Fruit fly (Drosophila melanogaster) whole organism, prepupa: ENCODE data around the gene Pph13.

Source experiments
- CG10669 ChIP-seq: fragments of 200-800 bp; sonication (Bioruptor generic); optimal IDR thresholded peaks from 3 replicates; lab custom pipeline; 2018; ENCODE audit warnings: missing biosample characterization, mild to moderate bottlenecking, missing genetic modification characterization, moderate library complexity
- CG6276 ChIP-seq: fragments of 200-800 bp; sonication (Bioruptor generic); optimal IDR thresholded peaks from 2 replicates; lab custom pipeline; 2017; ENCODE audit warnings: missing biosample characterization, mild to moderate bottlenecking, missing genetic modification characterization
- CG6854 ChIP-seq: fragments of 200-800 bp; sonication (Bioruptor generic); optimal IDR thresholded peaks from 2 replicates; lab custom pipeline; 2017; ENCODE audit warnings: missing biosample characterization, mild to moderate bottlenecking, missing genetic modification characterization
- CG8119 ChIP-seq: fragments of 200-800 bp; sonication (Bioruptor generic); IDR thresholded peaks from 3 replicates; pipeline ENCODE4 v1.3.6; 2022; ENCODE audit warnings: missing biosample characterization, missing genetic modification characterization
- Eip75B ChIP-seq: fragments of 200-800 bp; sonication (Bioruptor generic); optimal IDR thresholded peaks from 3 replicates; lab custom pipeline; 2016; ENCODE audit warnings: missing biosample characterization, missing genetic modification characterization
- Eip78C ChIP-seq: fragments of 200-800 bp; sonication (Bioruptor generic); peaks from one replicate; lab custom pipeline; 2016; ENCODE audit warnings: missing biosample characterization, missing genetic modification characterization
- Ets21C ChIP-seq: fragments of 200-800 bp; sonication (Bioruptor generic); optimal IDR thresholded peaks from 3 replicates; lab custom pipeline; 2016; ENCODE audit warnings: missing biosample characterization, missing genetic modification characterization
- Ets96B ChIP-seq: fragments of 200-800 bp; optimal IDR thresholded peaks from 2 replicates; lab custom pipeline; 2019; ENCODE audit warnings: missing biosample characterization, mild to moderate bottlenecking, missing genetic modification characterization, moderate library complexity
- Gug ChIP-seq: fragments of 200-800 bp; sonication (Bioruptor generic); IDR thresholded peaks from 2 replicates; pipeline ENCODE4 v1.3.6; 2022; ENCODE audit warnings: missing biosample characterization, missing genetic modification characterization
- Hr39 ChIP-seq: fragments of 200-800 bp; sonication (Bioruptor generic); optimal IDR thresholded peaks from 2 replicates; lab custom pipeline; 2016; ENCODE audit warnings: missing biosample characterization, missing genetic modification characterization
- Hr4 ChIP-seq: fragments of 200-800 bp; sonication (Bioruptor generic); optimal IDR thresholded peaks from 3 replicates; lab custom pipeline; 2016; ENCODE audit warnings: missing biosample characterization, missing genetic modification characterization
- OdsH ChIP-seq: fragments of 200-800 bp; sonication (Bioruptor generic); optimal IDR thresholded peaks from 3 replicates; lab custom pipeline; 2016; ENCODE audit warnings: missing biosample characterization, missing genetic modification characterization
- Sox102F ChIP-seq: fragments of 200-800 bp; sonication (Bioruptor generic); optimal IDR thresholded peaks from 2 replicates; lab custom pipeline; 2016; ENCODE audit warnings: missing biosample characterization, mild to moderate bottlenecking, missing genetic modification characterization
- fd59A ChIP-seq: fragments of 200-800 bp; sonication (Bioruptor generic); optimal IDR thresholded peaks from 2 replicates; lab custom pipeline; 2017; ENCODE audit warnings: missing biosample characterization, mild to moderate bottlenecking, missing genetic modification characterization, missing genetic modification reagents
- fkh ChIP-seq: fragments of 200-800 bp; sonication (Bioruptor generic); optimal IDR thresholded peaks from 3 replicates; lab custom pipeline; 2017; ENCODE audit warnings: missing biosample characterization, mild to moderate bottlenecking, missing genetic modification characterization, moderate library complexity
- lz ChIP-seq: fragments of 200-800 bp; sonication (Bioruptor generic); optimal IDR thresholded peaks from 3 replicates; lab custom pipeline; 2016; ENCODE audit warnings: missing biosample characterization, missing genetic modification characterization
- ss ChIP-seq, 2 experiments: fragments of 200-800 bp; sonication (Bioruptor generic); optimal IDR thresholded peaks; 2 replicates in 1 of 2; 3 replicates in 1 of 2; lab custom pipeline; 2017 to 2018; ENCODE audit warnings: mild to moderate bottlenecking in 2 of 2, missing biosample characterization in 2 of 2, missing genetic modification characterization in 2 of 2, moderate library complexity in 1 of 2
- vri ChIP-seq: fragments of 200-800 bp; sonication (Bioruptor generic); optimal IDR thresholded peaks from 3 replicates; lab custom pipeline; 2016; ENCODE audit warnings: missing biosample characterization, mild to moderate bottlenecking, missing genetic modification characterization

The Pph13 gene

dm6 chr2L:625352-625751 is 48.1 kb downstream of the Pph13 start, which contains the start of gene CG2839:
CG2839 (plus strand) TSS chr2L:625652.
- TF ChIP-seq fkh (GFP tag; lab: Kevin White, UChicago), result no peak
- TF ChIP-seq Eip78C (GFP tag; lab: Kevin White, UChicago), result no peak
- TF ChIP-seq vri, result no peak
- TF ChIP-seq lz, result no peak
- no peak for TF ChIP-seq Hr4 (GFP tag; lab: Kevin White, UChicago)
- TF ChIP-seq Ets96B, result no peak
- TF ChIP-seq Sox102F, result no peak
- no peak for TF ChIP-seq Eip75B
- no peak for TF ChIP-seq OdsH (GFP tag; lab: Kevin White, UChicago)
- TF ChIP-seq CG6276 (GFP tag; lab: Kevin White, UChicago), result no peak
- TF ChIP-seq ss (GFP tag; optimal IDR thresholded peaks at IDR 0.05; lab: Kevin White, UChicago), result no peak
- TF ChIP-seq CG10669 (GFP tag; lab: Kevin White, UChicago), result no peak
- TF ChIP-seq CG6854 (GFP tag; lab: Kevin White, UChicago), result no peak
- TF ChIP-seq fd59A (GFP tag; lab: Kevin White, UChicago), result no peak
- TF ChIP-seq Gug (GFP tag; lab: Robert Waterston, UW), result no peak
- no peak for TF ChIP-seq CG8119 (GFP tag; lab: Robert Waterston, UW)
- no peak for TF ChIP-seq Hr39
- no peak for TF ChIP-seq Ets21C
